Fruit fly (Drosophila melanogaster) whole organism, embryonic: ENCODE measurements around the gene Ccp84Ad.

Experiments
- Asciz ChIP-seq: fragments of 200-800 bp; sonication (Bioruptor generic); optimal IDR thresholded peaks from 2 replicates; lab custom pipeline; 2017; ENCODE audit warnings: missing biosample characterization, mild to moderate bottlenecking, missing genetic modification characterization, missing genetic modification reagents
- BEAF-32 ChIP-seq: fragments of 200-800 bp; sonication (Bioruptor generic); optimal IDR thresholded peaks from 3 replicates; lab custom pipeline; 2017; ENCODE audit warnings: missing biosample characterization, missing genetic modification characterization, mild to moderate bottlenecking, moderate library complexity, missing genetic modification reagents
- CG10267 ChIP-seq: fragments of 200-800 bp; sonication (Bioruptor generic); optimal IDR thresholded peaks from 2 replicates; lab custom pipeline; 2018; ENCODE audit warnings: missing biosample characterization, mild to moderate bottlenecking, missing genetic modification characterization, moderate library complexity
- CG11504 ChIP-seq: fragments of 200-800 bp; sonication (Bioruptor generic); optimal IDR thresholded peaks from 3 replicates; lab custom pipeline; 2019; ENCODE audit warnings: missing biosample characterization, mild to moderate bottlenecking, missing genetic modification characterization, moderate library complexity
- CG12299 ChIP-seq: fragments of 200-800 bp; sonication (Bioruptor generic); optimal IDR thresholded peaks from 2 replicates; lab custom pipeline; 2018; ENCODE audit warnings: missing biosample characterization, mild to moderate bottlenecking, missing genetic modification characterization
- CG12942 ChIP-seq: fragments of 200-800 bp; sonication (Bioruptor generic); optimal IDR thresholded peaks from 3 replicates; lab custom pipeline; 2016; ENCODE audit warnings: missing biosample characterization, missing genetic modification characterization
- CG13287 ChIP-seq: fragments of 200-800 bp; sonication (Bioruptor generic); IDR thresholded peaks from 2 replicates; pipeline ENCODE4 v1.3.6; 2022; ENCODE audit warnings: missing biosample characterization, missing genetic modification characterization; ENCODE audit not compliant: partially characterized antibody
- CG13424 ChIP-seq: fragments of 200-800 bp; sonication (Bioruptor generic); optimal IDR thresholded peaks from 2 replicates; lab custom pipeline; 2019; ENCODE audit warnings: missing biosample characterization, mild to moderate bottlenecking, missing genetic modification characterization, moderate library complexity
- CG1603 ChIP-seq: fragments of 200-800 bp; sonication (Bioruptor generic); optimal IDR thresholded peaks from 2 replicates; lab custom pipeline; 2019; ENCODE audit warnings: missing biosample characterization, mild to moderate bottlenecking, missing genetic modification characterization, moderate library complexity
- CG17359 ChIP-seq: fragments of 200-800 bp; sonication (Bioruptor generic); optimal IDR thresholded peaks from 3 replicates; lab custom pipeline; 2018; ENCODE audit warnings: missing biosample characterization, mild to moderate bottlenecking, missing genetic modification characterization, moderate library complexity
- CG2712 ChIP-seq: fragments of 200-800 bp; optimal IDR thresholded peaks from 3 replicates; lab custom pipeline; 2019; ENCODE audit warnings: missing biosample characterization, mild to moderate bottlenecking, missing genetic modification characterization, moderate library complexity
- CG30403 ChIP-seq: fragments of 200-800 bp; sonication (Bioruptor generic); optimal IDR thresholded peaks from 3 replicates; lab custom pipeline; 2016; ENCODE audit warnings: missing biosample characterization, missing genetic modification characterization
- CG4424 ChIP-seq: fragments of 200-800 bp; sonication (Bioruptor generic); optimal IDR thresholded peaks from 3 replicates; lab custom pipeline; 2016; ENCODE audit warnings: missing biosample characterization, missing genetic modification characterization
- CG6791 ChIP-seq: fragments of 200-800 bp; sonication (Bioruptor generic); IDR thresholded peaks from 3 replicates; pipeline ENCODE4 v1.3.6; 2022; ENCODE audit warnings: missing biosample characterization, missing genetic modification characterization; ENCODE audit not compliant: partially characterized antibody
- CG7357 ChIP-seq: fragments of 200-800 bp; sonication (Bioruptor generic); IDR thresholded peaks from 3 replicates; pipeline ENCODE4 v1.3.6; 2022; ENCODE audit warnings: missing biosample characterization, missing genetic modification characterization
- CG7839 ChIP-seq: fragments of 200-800 bp; sonication (Bioruptor generic); optimal IDR thresholded peaks from 3 replicates; lab custom pipeline; 2018; ENCODE audit warnings: missing biosample characterization, mild to moderate bottlenecking, missing genetic modification characterization, moderate library complexity
- CG7963 ChIP-seq: fragments of 200-800 bp; sonication (Bioruptor generic); IDR thresholded peaks from 3 replicates; pipeline ENCODE4 v1.3.6; 2022; ENCODE audit warnings: missing biosample characterization, missing genetic modification characterization; ENCODE audit not compliant: partially characterized antibody
- CoRest ChIP-seq: fragments of 200-800 bp; sonication (Bioruptor generic); optimal IDR thresholded peaks from 3 replicates; lab custom pipeline; 2018; ENCODE audit warnings: missing biosample characterization, mild to moderate bottlenecking, missing genetic modification characterization, moderate library complexity
- Deaf1 ChIP-seq: fragments of 200-800 bp; optimal IDR thresholded peaks from 3 replicates; lab custom pipeline; 2019; ENCODE audit warnings: missing biosample characterization, mild to moderate bottlenecking, missing genetic modification characterization, moderate library complexity
- Elba2 ChIP-seq: fragments of 200-800 bp; sonication (Bioruptor generic); optimal IDR thresholded peaks from 3 replicates; lab custom pipeline; 2016; ENCODE audit warnings: missing biosample characterization, missing genetic modification characterization
- Ets65A ChIP-seq: fragments of 200-800 bp; sonication (Bioruptor generic); peaks from one replicate; lab custom pipeline; 2016; ENCODE audit warnings: missing biosample characterization, missing genetic modification characterization
- Med ChIP-seq: fragments of 200-800 bp; sonication (Bioruptor generic); peaks from one replicate; lab custom pipeline; 2016; ENCODE audit warnings: missing biosample characterization, missing genetic modification characterization, mild to moderate bottlenecking, inconsistent platforms, moderate library complexity
- Side ChIP-seq: fragments of 200-800 bp; sonication (Bioruptor generic); optimal IDR thresholded peaks from 2 replicates; lab custom pipeline; 2016; ENCODE audit warnings: missing biosample characterization, missing genetic modification characterization
- Trl ChIP-seq, 3 experiments: fragments of >200 bp in 2 of 3; fragments of 200-800 bp in 1 of 3; sonication (Bioruptor generic) in 1 of 3; optimal IDR thresholded peaks; 2 replicates in 1 of 3; 3 replicates in 2 of 3; lab custom pipeline; 2016 to 2017; ENCODE audit warnings: missing biosample characterization in 1 of 3, missing genetic modification characterization in 1 of 3
- Xrp1 ChIP-seq: fragments of 200-800 bp; sonication (Bioruptor generic); IDR thresholded peaks from 2 replicates; pipeline ENCODE4 v1.3.6; 2022; ENCODE audit warnings: missing biosample characterization, missing genetic modification characterization
- ac ChIP-seq: fragments of 200-800 bp; sonication (Bioruptor generic); optimal IDR thresholded peaks from 3 replicates; lab custom pipeline; 2017; ENCODE audit warnings: missing biosample characterization, mild to moderate bottlenecking, missing genetic modification characterization
- amos ChIP-seq: fragments of 200-800 bp; sonication (Bioruptor generic); IDR thresholded peaks from 2 replicates; pipeline ENCODE4 v1.3.6; 2022; ENCODE audit warnings: missing biosample characterization, missing genetic modification characterization; ENCODE audit not compliant: partially characterized antibody
- az2 ChIP-seq: fragments of 200-800 bp; sonication (Bioruptor generic); optimal IDR thresholded peaks from 3 replicates; lab custom pipeline; 2016; ENCODE audit warnings: missing biosample characterization, missing genetic modification characterization
- dmrt11E ChIP-seq: fragments of 200-800 bp; sonication (Bioruptor generic); optimal IDR thresholded peaks from 3 replicates; lab custom pipeline; 2018; ENCODE audit warnings: missing biosample characterization, mild to moderate bottlenecking, missing genetic modification characterization, moderate library complexity
- eyg ChIP-seq: fragments of 200-800 bp; sonication (Bioruptor generic); optimal IDR thresholded peaks from 3 replicates; lab custom pipeline; 2016; ENCODE audit warnings: missing biosample characterization, missing genetic modification characterization
- knrl ChIP-seq: fragments of 200-800 bp; sonication (Bioruptor generic); IDR thresholded peaks from 3 replicates; pipeline ENCODE4 v1.3.6; 2022; ENCODE audit warnings: missing biosample characterization, missing genetic modification characterization; ENCODE audit not compliant: partially characterized antibody
- lmd ChIP-seq: fragments of 200-800 bp; sonication (Bioruptor generic); IDR thresholded peaks from 2 replicates; pipeline ENCODE4 v1.3.6; 2022; ENCODE audit warnings: missing biosample characterization, missing genetic modification characterization
- p53 ChIP-seq: fragments of 200-800 bp; sonication (Bioruptor generic); optimal IDR thresholded peaks from 2 replicates; lab custom pipeline; 2016; ENCODE audit warnings: missing biosample characterization, missing genetic modification characterization
- pan ChIP-seq, 4 experiments: fragments of >200 bp in 3 of 4; fragments of 200-800 bp in 1 of 4; sonication (Bioruptor generic) in 1 of 4; optimal IDR thresholded peaks in 3 of 4; IDR thresholded peaks in 1 of 4; 2 replicates each; pipeline versions ENCODE4 v1.3.6 to Lab custom; 2017 to 2022; ENCODE audit warnings: missing biosample characterization in 2 of 4, missing genetic modification characterization in 2 of 4, mixed read lengths in 1 of 4
- phol ChIP-seq: fragments of 200-800 bp; sonication (Bioruptor generic); optimal IDR thresholded peaks from 3 replicates; lab custom pipeline; 2018; ENCODE audit warnings: missing biosample characterization, mild to moderate bottlenecking, missing genetic modification characterization, moderate library complexity
- row ChIP-seq: fragments of 200-800 bp; sonication (Bioruptor generic); IDR thresholded peaks from 3 replicates; pipeline ENCODE4 v1.3.6; 2022; ENCODE audit warnings: missing biosample characterization, missing genetic modification characterization
- sens ChIP-seq: fragments of 200-800 bp; sonication (Bioruptor generic); peaks from one replicate; lab custom pipeline; 2016; ENCODE audit warnings: missing biosample characterization, missing genetic modification characterization
- ssp ChIP-seq: fragments of 200-800 bp; sonication (Bioruptor generic); IDR thresholded peaks from 2 replicates; pipeline ENCODE4 v1.3.6; 2022; ENCODE audit warnings: missing biosample characterization, missing genetic modification characterization
- tio ChIP-seq: fragments of 200-800 bp; sonication (Bioruptor generic); optimal IDR thresholded peaks from 2 replicates; lab custom pipeline; 2017; ENCODE audit warnings: missing biosample characterization, missing genetic modification characterization, inconsistent platforms
- tll ChIP-seq, 2 experiments: fragments of 200-800 bp in 1 of 2; fragments of >200 bp in 1 of 2; sonication (Bioruptor generic) in 1 of 2; optimal IDR thresholded peaks; 2 replicates each; lab custom pipeline; 2017 to 2019; ENCODE audit warnings: missing biosample characterization in 2 of 2, missing genetic modification characterization in 2 of 2, mild to moderate bottlenecking in 1 of 2, moderate library complexity in 1 of 2
- unc-4 ChIP-seq: fragments of 200-800 bp; sonication (Bioruptor generic); IDR thresholded peaks from 2 replicates; pipeline ENCODE4 v1.3.6; 2022; ENCODE audit warnings: missing biosample characterization, missing genetic modification characterization; ENCODE audit not compliant: partially characterized antibody
- z ChIP-seq: fragments of 200-800 bp; sonication (Bioruptor generic); IDR thresholded peaks from 3 replicates; pipeline ENCODE4 v1.3.6; 2022; ENCODE audit warnings: missing biosample characterization, missing genetic modification characterization
- zf30C ChIP-seq: fragments of 200-800 bp; sonication (Bioruptor generic); optimal IDR thresholded peaks from 3 replicates; lab custom pipeline; 2018; ENCODE audit warnings: missing biosample characterization, mild to moderate bottlenecking, missing genetic modification characterization

The Ccp84Ad gene

dm6 chr3R:6662613-6663288 is 29.8 kb upstream of the Ccp84Ad start (continued):
- TF ChIP-seq dmrt11E (tag; lab: Kevin White, UChicago) (peak; percentile 51), CG7357 (GFP tag; lab: Robert Waterston, UW) (no peak), CG10267 (tag; lab: Kevin White, UChicago) (peak; percentile 4), Med (GFP tag; lab: Kevin White, UChicago) (peak; percentile 62), CG7963 (GFP tag; lab: Robert Waterston, UW) (no peak), CG2712 (tag; lab: Kevin White, UChicago) (peak; percentile 47), tll (GFP tag; optimal IDR thresholded peaks at IDR 0.05; lab: Kevin White, UChicago) (peak in 1 of 2 experiments; percentile 46), CG30403 (GFP tag; lab: Kevin White, UChicago) (no peak), eyg (GFP tag; lab: Kevin White, UChicago) (no peak), Side (no peak), sens (GFP tag; lab: Kevin White, UChicago) (peak; percentile 68), zf30C (GFP tag; lab: Kevin White, UChicago) (peak; percentile 91), CG12299 (tag; lab: Kevin White, UChicago) (no peak), CG13424 (tag; lab: Kevin White, UChicago) (no peak), Xrp1 (GFP tag; lab: Robert Waterston, UW) (peak; percentile 41; the same call in 1 of the 2 replicates), amos (GFP tag; lab: Robert Waterston, UW) (0 out of 2 replicates have a peak, but pooled peaks have one; percentile 4), row (0 out of 3 replicates have a peak, but pooled peaks have one; percentile 15)

dm6 chr3R:6663289-6663666 is 29.3 kb upstream of the Ccp84Ad start:
- 0 out of 3 replicates have a peak, but pooled peaks have one; percentile 1 for TF ChIP-seq row
- peak in 1 of 2 experiments; percentile 93 for TF ChIP-seq tll (GFP tag; optimal IDR thresholded peaks at IDR 0.05; lab: Kevin White, UChicago)
- no peak for TF ChIP-seq CG6791 (GFP tag; lab: Robert Waterston, UW)
- TF ChIP-seq p53 (GFP tag; lab: Kevin White, UChicago): no peak
- no peak for TF ChIP-seq Deaf1 (tag; lab: Kevin White, UChicago)
- no peak for TF ChIP-seq BEAF-32 (GFP tag; lab: Kevin White, UChicago)
- TF ChIP-seq ssp (GFP tag; lab: Robert Waterston, UW): no peak
- no peak for TF ChIP-seq lmd

dm6 chr3R:6664371-6665116 is 28.0 kb upstream of the Ccp84Ad start:
- TF ChIP-seq CG17359 (tag; lab: Kevin White, UChicago) (no peak), Ets65A (GFP tag; lab: Kevin White, UChicago) (no peak), CG11504 (tag; lab: Kevin White, UChicago) (peak; percentile 49), phol (tag; lab: Kevin White, UChicago) (peak; percentile 25), CG7839 (tag; lab: Kevin White, UChicago) (peak; percentile 15), Elba2 (GFP tag; lab: Kevin White, UChicago) (no peak), z (GFP tag; lab: Robert Waterston, UW) (0 out of 3 replicates have a peak, but pooled peaks have one; percentile 24), ac (peak; percentile 70), unc-4 (no peak), az2 (GFP tag; lab: Kevin White, UChicago) (peak; percentile 17), pan (optimal IDR thresholded peaks at IDR 0.05; lab: Kevin White, UChicago) (no peak), pan (GFP tag; optimal IDR thresholded peaks at IDR 0.05 in 1 of 2, IDR thresholded peaks at IDR 0.05 in 1 of 2) (no peak), tio (GFP tag; lab: Kevin White, UChicago) (peak; percentile 42), CG4424 (GFP tag; lab: Kevin White, UChicago) (peak; percentile 10), Asciz (GFP tag; lab: Kevin White, UChicago) (no peak), CG13287 (GFP tag; lab: Robert Waterston, UW) (peak; percentile 9; the same call in 1 of the 2 replicates), Trl (optimal IDR thresholded peaks at IDR 0.05; lab: Kevin White, UChicago) (no peak), Trl (GFP tag; optimal IDR thresholded peaks at IDR 0.05; lab: Kevin White, UChicago) (no peak), CG1603 (peak; percentile 69), CoRest (tag; lab: Kevin White, UChicago) (peak; percentile 6), knrl (GFP tag; lab: Robert Waterston, UW) (0 out of 3 replicates have a peak, but pooled peaks have one; percentile 13), CG12942 (GFP tag; lab: Kevin White, UChicago) (peak; percentile 5)
